Fruit fly (Drosophila melanogaster) Kc167 (cell line): ENCODE results near the gene CG13998.

Experiments used
- Myc ChIP-seq: fragments of >200 bp; optimal IDR thresholded peaks from 2 replicates; lab custom pipeline; 2017; ENCODE audit warnings: missing external identifiers
- Sin3A ChIP-seq: fragments of >200 bp; optimal IDR thresholded peaks from 2 replicates; lab custom pipeline; 2018; ENCODE audit warnings: missing external identifiers
- h ChIP-seq: fragments of >200 bp; optimal IDR thresholded peaks from 3 replicates; lab custom pipeline; 2018; ENCODE audit warnings: missing external identifiers
- insv ChIP-seq: fragments of >200 bp; optimal IDR thresholded peaks from 3 replicates; lab custom pipeline; 2018; ENCODE audit warnings: missing external identifiers
- psq ChIP-seq: fragments of >200 bp; optimal IDR thresholded peaks from 2 replicates; lab custom pipeline; 2017; ENCODE audit warnings: missing external identifiers
- ttk ChIP-seq: sonication (Bioruptor generic); optimal IDR thresholded peaks from 2 replicates; lab custom pipeline; 2017; ENCODE audit warnings: missing external identifiers

CG13998 gene

DNA sequence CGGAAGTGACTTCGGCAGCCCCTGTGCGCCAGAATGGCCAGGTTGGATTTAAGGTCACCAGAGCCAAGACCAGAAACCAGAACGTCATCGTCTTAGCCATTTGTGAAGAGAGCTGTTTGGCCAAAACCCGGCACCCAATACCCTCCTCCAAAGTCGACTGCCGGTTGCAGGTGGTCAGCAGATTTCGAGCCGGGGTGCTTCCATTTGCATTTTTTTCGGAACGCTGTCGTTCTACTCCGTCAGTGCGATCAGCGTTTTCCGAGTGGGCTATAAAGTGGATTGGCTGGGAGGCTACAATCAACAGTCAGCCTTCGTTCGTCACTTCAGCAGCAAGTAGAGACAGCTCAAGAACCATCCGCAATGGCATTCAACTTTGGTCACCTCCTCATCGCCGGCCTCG lies at the start of gene CG13998, which contains the start of gene Vm26Ab:
Gene CG13998 (minus strand): TSS at position 114 of the 400 bp plus-strand sequence.
Gene Vm26Ab (plus strand): TSS at position 299 of the 400 bp plus-strand sequence.
- TF ChIP-seq ttk (no peak), insv (lab: Kevin White, UChicago) (no peak), h (lab: Kevin White, UChicago) (no peak), Myc (lab: Kevin White, UChicago) (no peak), psq (no peak), Sin3A (lab: Kevin White, UChicago) (no peak)

DNA sequence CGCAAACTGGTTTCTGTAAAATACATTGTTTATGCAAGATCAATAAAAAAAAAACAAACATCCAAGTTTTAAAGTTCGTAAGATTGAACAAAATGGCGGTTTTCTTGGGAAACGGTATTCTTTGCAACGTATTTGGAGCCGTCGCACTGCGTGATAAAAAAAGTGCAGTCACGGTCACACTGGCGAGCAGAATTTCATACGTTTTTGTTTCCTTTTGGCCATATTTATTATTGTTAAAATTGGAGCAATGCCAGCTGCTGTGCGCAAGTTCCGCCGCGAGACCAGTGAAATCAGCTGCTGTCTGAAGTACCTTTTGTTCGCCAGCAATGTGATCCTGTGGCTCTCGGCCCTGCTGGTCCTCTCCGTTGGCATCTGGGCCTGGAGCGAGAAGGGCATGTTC lies 43.4 kb upstream of the CG13998 start, which contains the start of gene Tsp26A:
Gene Tsp26A (plus strand): TSS at position 164 of the 400 bp plus-strand sequence.
- TF ChIP-seq insv (lab: Kevin White, UChicago) (no peak), psq (no peak)

DNA sequence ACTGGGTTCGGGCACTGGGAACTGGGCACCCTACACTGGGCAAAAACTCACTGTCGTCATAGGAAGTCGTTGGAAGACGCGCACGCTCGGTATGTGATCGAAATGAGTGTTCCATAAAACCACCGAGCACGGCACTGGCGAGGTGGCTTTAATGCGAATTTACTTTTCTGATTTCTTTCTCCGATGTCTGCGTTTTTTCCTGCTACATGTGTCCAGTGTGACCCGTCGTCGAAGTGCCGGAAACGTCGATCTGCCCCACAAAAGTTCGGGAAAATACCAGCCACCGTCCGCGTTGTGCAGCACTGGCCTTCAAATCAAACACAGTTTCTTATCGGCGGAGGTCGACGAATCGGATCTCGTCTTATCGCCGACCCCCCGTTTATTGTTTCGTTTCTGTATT lies 42.6 kb upstream of the CG13998 start, which contains the start of gene Kdm5:
Gene Kdm5 (minus strand): TSS at position 255 of the 400 bp plus-strand sequence.
- TF ChIP-seq Myc (lab: Kevin White, UChicago) (no peak), h (lab: Kevin White, UChicago) (no peak), Sin3A (lab: Kevin White, UChicago) (no peak), insv (lab: Kevin White, UChicago) (no peak), ttk (no peak), psq (no peak)

DNA sequence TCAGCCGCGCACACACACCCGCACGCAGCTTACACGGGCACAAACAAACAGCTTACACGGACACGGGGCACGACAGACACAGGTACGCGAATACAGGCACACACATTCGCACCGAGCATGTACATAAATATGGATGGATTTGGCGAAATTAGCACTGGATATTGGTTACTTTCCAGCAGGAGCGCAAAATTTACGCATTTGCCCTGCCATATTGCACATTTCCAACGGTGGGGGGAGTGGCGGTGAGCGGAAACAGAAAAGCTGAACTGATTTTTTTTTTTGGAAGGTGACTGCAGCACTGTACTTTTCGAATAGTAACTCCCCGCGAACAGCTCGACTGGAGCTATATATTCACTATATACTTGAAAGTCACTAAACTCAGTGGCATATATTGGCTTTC lies 41.8 kb upstream of the CG13998 start:
- TF ChIP-seq h (lab: Kevin White, UChicago), result no peak
- no peak for TF ChIP-seq Sin3A (lab: Kevin White, UChicago)
- no peak for TF ChIP-seq ttk
- TF ChIP-seq psq, result no peak
- no peak for TF ChIP-seq Myc (lab: Kevin White, UChicago)
- no peak for TF ChIP-seq insv (lab: Kevin White, UChicago)

dm6 chr2L:5997609-5998229 lies 41.1 kb upstream of the CG13998 start:
- TF ChIP-seq Sin3A (lab: Kevin White, UChicago) (no peak), insv (lab: Kevin White, UChicago) (no peak), psq (no peak), ttk (no peak), Myc (lab: Kevin White, UChicago) (no peak), h (lab: Kevin White, UChicago) (no peak)

dm6 chr2L:5990447-5990846 lies 33.8 kb upstream of the CG13998 start:
- TF ChIP-seq Sin3A (lab: Kevin White, UChicago) (no peak), h (lab: Kevin White, UChicago) (no peak), insv (lab: Kevin White, UChicago) (no peak), ttk (no peak), Myc (lab: Kevin White, UChicago) (no peak), psq (no peak)

dm6 chr2L:5988115-5989092 lies 31.8 kb upstream of the CG13998 start:
- TF ChIP-seq insv (lab: Kevin White, UChicago), result no peak
- no peak for TF ChIP-seq Sin3A (lab: Kevin White, UChicago)
- TF ChIP-seq h (lab: Kevin White, UChicago), result no peak
- TF ChIP-seq psq, result no peak
- no peak for TF ChIP-seq ttk
- no peak for TF ChIP-seq Myc (lab: Kevin White, UChicago)

dm6 chr2L:5986940-5987339 lies 30.3 kb upstream of the CG13998 start:
- TF ChIP-seq psq (no peak), insv (lab: Kevin White, UChicago) (no peak), Myc (lab: Kevin White, UChicago) (no peak), Sin3A (lab: Kevin White, UChicago) (no peak), h (lab: Kevin White, UChicago) (no peak), ttk (no peak)

- TF ChIP-seq insv (lab: Kevin White, UChicago) (no peak), Sin3A (lab: Kevin White, UChicago) (no peak), psq (no peak), Myc (lab: Kevin White, UChicago) (no peak), h (lab: Kevin White, UChicago) (no peak), ttk (no peak)
These were observed 29.5 kb upstream of the CG13998 start, which contains the start of gene ifc for dm6 chr2L:5986094-5986493. ifc (plus strand) TSS chr2L:5986348.

DNA sequence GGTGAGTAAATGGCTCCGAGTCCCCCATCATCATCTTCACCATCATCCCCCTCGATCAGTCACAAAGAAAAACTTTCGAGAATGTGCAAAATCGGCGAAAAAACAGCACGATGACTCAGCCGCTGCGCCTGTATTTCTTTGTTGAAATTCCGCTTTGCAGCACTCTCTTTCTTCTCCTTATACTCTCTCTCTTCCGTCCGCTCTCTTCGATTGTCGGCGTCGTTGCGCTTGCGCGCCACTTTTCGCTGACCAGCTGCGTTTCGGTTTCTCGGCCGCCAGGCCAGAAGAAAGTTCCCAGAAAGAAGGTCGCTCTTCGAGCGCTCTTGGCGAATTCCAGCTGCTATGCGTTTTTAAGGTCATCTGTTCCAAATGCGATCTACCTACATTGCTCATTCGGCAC lies 26.6 kb upstream of the CG13998 start:
- TF ChIP-seq h (lab: Kevin White, UChicago), result no peak

- TF ChIP-seq Sin3A (lab: Kevin White, UChicago) (no peak), h (lab: Kevin White, UChicago) (no peak), ttk (no peak), Myc (lab: Kevin White, UChicago) (no peak), psq (no peak), insv (lab: Kevin White, UChicago) (no peak)
These were observed 25.8 kb upstream of the CG13998 start for dm6 chr2L:5982334-5982987.
